Fruit fly (Drosophila melanogaster): ENCODE data around the gene CG8300.

DNA sequence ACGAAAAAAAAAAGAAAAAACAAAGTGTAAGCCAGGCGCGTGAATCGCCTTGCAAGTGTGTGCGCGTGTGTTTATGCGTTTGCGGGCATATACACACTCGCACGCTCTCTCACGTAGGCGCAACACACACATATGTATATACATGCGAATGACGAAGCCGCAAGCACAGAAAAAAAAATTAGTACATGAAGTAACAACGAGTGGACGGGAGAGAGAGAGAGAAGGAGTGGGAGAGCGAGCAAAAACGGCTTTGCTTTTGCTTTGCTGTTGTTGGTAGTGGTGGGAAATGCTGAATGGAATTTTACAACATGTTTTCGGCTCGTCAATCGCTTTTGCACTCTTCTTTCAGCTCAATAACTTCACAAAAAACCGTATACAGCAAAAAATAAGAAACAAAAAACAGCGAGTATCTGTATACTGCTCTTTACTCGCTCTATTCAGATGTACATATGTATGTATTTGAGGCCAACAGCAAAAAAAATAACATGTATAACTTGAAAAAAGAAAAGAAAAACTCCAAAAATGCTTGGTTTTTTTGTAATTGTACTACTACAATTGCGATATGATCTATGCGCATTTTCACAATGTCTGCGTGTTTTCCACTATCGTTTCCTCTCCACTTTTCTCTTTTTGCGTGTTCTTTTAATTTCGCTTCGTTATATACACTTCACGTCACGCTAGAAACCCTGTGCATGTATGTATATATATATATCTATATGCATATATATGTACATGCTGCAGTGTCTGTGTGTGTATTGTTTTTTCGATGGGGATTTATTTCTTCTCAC, 7.4 kb upstream of the CG8300 start:
- TF ChIP-seq pan (optimal IDR thresholded peaks at IDR 0.05) (no peak), usp (GFP tag; optimal IDR thresholded peaks at IDR 0.05) (no peak), Dll (optimal IDR thresholded peaks at IDR 0.05) (no peak), psq (optimal IDR thresholded peaks at IDR 0.05) (no peak), CG8478 (optimal IDR thresholded peaks at IDR 0.05) (no peak)

Data from whole organism.